Worm (Caenorhabditis elegans) whole organism, L3 larva: ENCODE measurements around the gene eat-6.

Source experiments
- nhr-11 ChIP-seq: fragments of 150-350 bp; optimal IDR thresholded peaks from 2 replicates; lab custom pipeline; 2014; ENCODE audit warnings: missing biosample characterization, missing genetic modification characterization
- nhr-25 ChIP-seq: sonication (generic microtip); optimal IDR thresholded peaks from 2 replicates; lab custom pipeline; 2017; ENCODE audit warnings: missing biosample characterization, missing genetic modification characterization
- unc-62 ChIP-seq: fragments of 150-350 bp; sonication (generic microtip); optimal IDR thresholded peaks from 4 replicates; lab custom pipeline; 2014; ENCODE audit warnings: missing biosample characterization, missing genetic modification reagents, missing genetic modification characterization

DNA sequence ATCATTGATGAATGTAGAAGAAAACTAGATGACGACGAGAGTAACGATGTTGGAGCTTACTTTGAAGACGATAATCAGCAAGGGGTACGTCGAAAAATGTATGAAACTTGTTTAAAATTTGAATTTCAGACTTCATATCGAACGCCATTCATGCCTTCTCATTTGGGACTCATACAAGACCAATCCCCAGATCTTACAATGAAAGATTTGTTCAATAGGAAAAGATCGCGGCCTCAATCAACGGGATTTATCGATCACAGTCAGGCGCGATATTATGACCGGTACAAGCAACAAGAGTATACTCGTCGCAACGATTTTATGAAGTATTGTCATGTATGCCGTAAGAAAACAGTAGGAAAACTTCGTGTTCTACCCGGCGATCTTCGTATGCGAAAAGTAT lies 47.0 kb upstream of the eat-6 start:
- no peak for TF ChIP-seq nhr-11 (tag; lab: Kevin White, UChicago)
- TF ChIP-seq unc-62 (GFP tag; lab: Kevin White, UChicago): no peak
- TF ChIP-seq nhr-25 (tag; lab: Kevin White, UChicago): no peak
